Worm (Caenorhabditis elegans) whole organism, L3 larva: ENCODE measurements around the gene K01A11.3.

ENCODE experiments used
- R02D3.7 ChIP-seq: fragments of 150-350 bp; optimal IDR thresholded peaks from 2 replicates; lab custom pipeline; 2014; ENCODE audit warnings: missing biosample characterization, missing genetic modification characterization
- ZK546.5 ChIP-seq: sonication (generic microtip); optimal IDR thresholded peaks from 2 replicates; lab custom pipeline; 2017; ENCODE audit warnings: missing biosample characterization, missing genetic modification characterization
- aly-2 ChIP-seq: fragments of 150-350 bp; optimal IDR thresholded peaks from 2 replicates; lab custom pipeline; 2014; ENCODE audit warnings: missing biosample characterization, missing genetic modification characterization
- ama-1 ChIP-seq: fragments of 150-350 bp; optimal IDR thresholded peaks from 2 replicates; lab custom pipeline; 2018
- ceh-16 ChIP-seq: sonication (generic microtip); optimal IDR thresholded peaks from 2 replicates; lab custom pipeline; 2017; ENCODE audit warnings: missing biosample characterization, missing genetic modification characterization
- ceh-28 ChIP-seq: fragments of 150-350 bp; optimal IDR thresholded peaks from 2 replicates; lab custom pipeline; 2014; ENCODE audit warnings: missing biosample characterization, missing genetic modification reagents, missing genetic modification characterization
- ceh-9 ChIP-seq: sonication (generic microtip); optimal IDR thresholded peaks from 2 replicates; lab custom pipeline; 2018; ENCODE audit warnings: missing biosample characterization, missing genetic modification characterization
- egl-27 ChIP-seq: sonication (generic microtip); optimal IDR thresholded peaks from 4 replicates; lab custom pipeline; 2017; ENCODE audit warnings: missing biosample characterization, missing genetic modification reagents, missing genetic modification characterization
- elt-1 ChIP-seq: fragments of 150-350 bp; optimal IDR thresholded peaks from 2 replicates; lab custom pipeline; 2014; ENCODE audit warnings: missing biosample characterization, missing genetic modification characterization
- elt-2 ChIP-seq: sonication (generic microtip); optimal IDR thresholded peaks from 2 replicates; lab custom pipeline; 2016; ENCODE audit warnings: missing genetic modification reagents, mild to moderate bottlenecking, missing genetic modification characterization, missing compliant biosample characterization
- elt-3 ChIP-seq, 3 experiments: fragments of 150-350 bp in 1 of 3; sonication (generic microtip) in 2 of 3; optimal IDR thresholded peaks; 2 replicates in 2 of 3; 4 replicates in 1 of 3; lab custom pipeline; 2014 to 2017; ENCODE audit warnings: missing biosample characterization in 3 of 3, missing genetic modification characterization in 3 of 3
- eor-1 ChIP-seq, 2 experiments: fragments of 150-350 bp; optimal IDR thresholded peaks; 2 replicates each; lab custom pipeline; 2014 to 2018; ENCODE audit warnings: missing biosample characterization in 2 of 2, missing genetic modification characterization in 2 of 2
- fkh-10 ChIP-seq: sonication (generic microtip); optimal IDR thresholded peaks from 2 replicates; lab custom pipeline; 2017; ENCODE audit warnings: missing biosample characterization, missing genetic modification reagents, missing genetic modification characterization
- fkh-2 ChIP-seq: fragments of 150-350 bp; optimal IDR thresholded peaks from 2 replicates; lab custom pipeline; 2014; ENCODE audit warnings: missing biosample characterization, missing genetic modification reagents, missing genetic modification characterization
- fos-1 ChIP-seq: fragments of 150-350 bp; optimal IDR thresholded peaks from 2 replicates; lab custom pipeline; 2014; ENCODE audit warnings: missing biosample characterization, missing genetic modification characterization
- hmg-11 ChIP-seq: sonication (generic microtip); optimal IDR thresholded peaks from 2 replicates; lab custom pipeline; 2016; ENCODE audit warnings: missing genetic modification characterization, missing compliant biosample characterization
- jun-1 ChIP-seq: fragments of 150-350 bp; optimal IDR thresholded peaks from 2 replicates; lab custom pipeline; 2014; ENCODE audit warnings: missing biosample characterization, missing genetic modification reagents, missing genetic modification characterization
- lin-15B ChIP-seq: fragments of 150-350 bp; optimal IDR thresholded peaks from 2 replicates; lab custom pipeline; 2014; ENCODE audit warnings: missing biosample characterization, missing genetic modification characterization
- lin-39 ChIP-seq: fragments of 150-350 bp; optimal IDR thresholded peaks from 2 replicates; lab custom pipeline; 2018; ENCODE audit warnings: missing biosample characterization, missing genetic modification reagents, missing genetic modification characterization
- lsy-12 ChIP-seq: sonication (generic microtip); optimal IDR thresholded peaks from 2 replicates; lab custom pipeline; 2016; ENCODE audit warnings: mild to moderate bottlenecking, missing genetic modification characterization, missing compliant biosample characterization
- mdl-1 ChIP-seq: fragments of 150-350 bp; optimal IDR thresholded peaks from 2 replicates; lab custom pipeline; 2014; ENCODE audit warnings: missing biosample characterization, missing genetic modification characterization
- nfya-1 ChIP-seq: sonication (generic microtip); optimal IDR thresholded peaks from 2 replicates; lab custom pipeline; 2017; ENCODE audit warnings: missing genetic modification characterization, mild to moderate bottlenecking, missing compliant biosample characterization, antibody characterized with exemption, moderate library complexity; ENCODE audit not compliant: insufficient read depth
- nhr-12 ChIP-seq: fragments of 150-350 bp; optimal IDR thresholded peaks from 2 replicates; lab custom pipeline; 2014; ENCODE audit warnings: missing biosample characterization, missing genetic modification characterization
- nhr-23 ChIP-seq: fragments of 150-350 bp; optimal IDR thresholded peaks from 2 replicates; lab custom pipeline; 2014; ENCODE audit warnings: missing biosample characterization, missing genetic modification reagents, missing genetic modification characterization
- nhr-237 ChIP-seq: fragments of 150-350 bp; optimal IDR thresholded peaks from 2 replicates; lab custom pipeline; 2014; ENCODE audit warnings: missing biosample characterization, missing genetic modification characterization
- nhr-25 ChIP-seq: sonication (generic microtip); optimal IDR thresholded peaks from 2 replicates; lab custom pipeline; 2017; ENCODE audit warnings: missing biosample characterization, missing genetic modification characterization
- nhr-28 ChIP-seq: fragments of 150-350 bp; optimal IDR thresholded peaks from 2 replicates; lab custom pipeline; 2014; ENCODE audit warnings: missing biosample characterization, missing genetic modification characterization
- nhr-43 ChIP-seq: sonication (generic microtip); optimal IDR thresholded peaks from 2 replicates; lab custom pipeline; 2016; ENCODE audit warnings: mild to moderate bottlenecking, missing genetic modification characterization, missing compliant biosample characterization; ENCODE audit not compliant: poor library complexity, severe bottlenecking
- nhr-67 ChIP-seq: fragments of 150-350 bp; optimal IDR thresholded peaks from 2 replicates; lab custom pipeline; 2014; ENCODE audit warnings: missing biosample characterization, missing genetic modification characterization
- nhr-77 ChIP-seq: fragments of 150-350 bp; optimal IDR thresholded peaks from 2 replicates; lab custom pipeline; 2014; ENCODE audit warnings: missing biosample characterization, missing genetic modification characterization
- pha-4 ChIP-seq: fragments of 150-350 bp; optimal IDR thresholded peaks from 2 replicates; lab custom pipeline; 2014; ENCODE audit warnings: missing biosample characterization, missing genetic modification reagents, missing genetic modification characterization
- pqm-1 ChIP-seq: fragments of 150-350 bp; optimal IDR thresholded peaks from 2 replicates; lab custom pipeline; 2017; ENCODE audit warnings: missing biosample characterization, missing genetic modification characterization, inconsistent platforms
- snpc-4 ChIP-seq: fragments of 150-350 bp; optimal IDR thresholded peaks from 2 replicates; lab custom pipeline; 2014; ENCODE audit warnings: missing biosample characterization, missing genetic modification characterization
- tbx-2 ChIP-seq: sonication (generic microtip); optimal IDR thresholded peaks from 2 replicates; lab custom pipeline; 2016; ENCODE audit warnings: mild to moderate bottlenecking, missing genetic modification characterization, missing compliant biosample characterization
- unc-39 ChIP-seq: sonication (generic microtip); optimal IDR thresholded peaks from 4 replicates; lab custom pipeline; 2017; ENCODE audit warnings: missing biosample characterization, missing genetic modification characterization
- unc-62 ChIP-seq: fragments of 150-350 bp; sonication (generic microtip); optimal IDR thresholded peaks from 4 replicates; lab custom pipeline; 2014; ENCODE audit warnings: missing biosample characterization, missing genetic modification reagents, missing genetic modification characterization
- ztf-11 ChIP-seq: fragments of 150-350 bp; optimal IDR thresholded peaks from 2 replicates; lab custom pipeline; 2014; ENCODE audit warnings: missing biosample characterization, missing genetic modification characterization
- ztf-4 ChIP-seq: fragments of 150-350 bp; optimal IDR thresholded peaks from 2 replicates; lab custom pipeline; 2014; ENCODE audit warnings: missing biosample characterization, missing genetic modification characterization

The K01A11.3 gene

DNA sequence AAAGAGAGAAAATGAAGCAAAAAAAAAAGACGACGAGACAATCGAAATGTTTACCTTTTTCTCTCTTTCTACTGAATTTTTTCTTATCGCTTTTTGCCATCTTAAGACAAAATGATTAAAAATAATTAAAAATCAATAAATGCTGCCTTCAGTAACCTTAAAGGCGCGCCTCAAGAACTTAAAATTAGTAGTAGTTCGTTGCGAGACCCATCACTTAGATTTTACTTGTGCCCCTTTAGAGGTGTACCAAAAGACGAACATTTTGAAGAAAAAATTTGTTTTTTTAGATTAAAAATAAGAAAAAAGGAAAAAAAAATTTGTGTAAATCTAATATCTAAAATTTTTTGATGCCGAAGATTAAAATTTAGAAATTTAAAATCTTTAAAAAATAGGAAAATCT, 18.6 kb upstream of the K01A11.3 start:
- peak; percentile 5 for TF ChIP-seq elt-2 (tag; lab: Kevin White, UChicago)
- TF ChIP-seq lin-39 (tag; lab: Kevin White, UChicago), result no peak

- TF ChIP-seq ztf-11 (tag; lab: Kevin White, UChicago) (no peak), nhr-23 (tag; lab: Kevin White, UChicago) (peak; percentile 58), ceh-28 (tag; lab: Kevin White, UChicago) (peak; percentile 14)
Measured at ce11 chrIII:3470433-3470832, 18.0 kb upstream of the K01A11.3 start.

DNA sequence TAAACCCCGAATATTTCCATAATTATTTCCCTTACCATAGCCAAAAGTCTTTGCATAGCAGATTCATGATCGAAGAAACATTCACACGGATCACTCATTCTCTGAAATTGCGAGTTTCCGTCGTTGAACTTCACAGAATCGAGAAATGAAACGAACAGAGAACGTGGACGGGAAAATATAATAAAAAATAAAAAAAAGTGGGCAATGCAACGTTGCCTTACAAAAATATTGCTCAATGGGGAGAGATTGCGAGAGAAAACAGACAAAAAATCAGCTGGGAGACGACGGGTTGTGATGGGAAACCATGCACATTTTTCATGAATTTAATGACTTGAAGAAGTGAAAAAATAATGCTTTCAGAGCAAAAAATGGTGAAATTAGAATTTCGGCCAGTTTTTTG, 17.2 kb upstream of the K01A11.3 start, which contains the start of gene smim-14:
smim-14 (minus strand) TSS at position 101 of the 400 bp plus-strand sequence.
- TF ChIP-seq hmg-11 (tag; lab: Kevin White, UChicago) (peak; percentile 9), R02D3.7 (tag; lab: Kevin White, UChicago) (no peak), ama-1 (lab: Kevin White, UChicago) (peak; percentile 2), mdl-1 (tag; lab: Kevin White, UChicago) (no peak)

ce11 chrIII:3468384-3468783, 16.0 kb upstream of the K01A11.3 start:
- TF ChIP-seq nhr-25 (tag; lab: Kevin White, UChicago) (no peak), lin-15B (tag; lab: Kevin White, UChicago) (peak; percentile 7), ceh-16 (tag; lab: Kevin White, UChicago) (no peak), R02D3.7 (tag; lab: Kevin White, UChicago) (no peak), elt-3 (tag; optimal IDR thresholded peaks at IDR 0.05; lab: Kevin White, UChicago) (no peak), elt-2 (tag; lab: Kevin White, UChicago) (peak; percentile 52)

DNA sequence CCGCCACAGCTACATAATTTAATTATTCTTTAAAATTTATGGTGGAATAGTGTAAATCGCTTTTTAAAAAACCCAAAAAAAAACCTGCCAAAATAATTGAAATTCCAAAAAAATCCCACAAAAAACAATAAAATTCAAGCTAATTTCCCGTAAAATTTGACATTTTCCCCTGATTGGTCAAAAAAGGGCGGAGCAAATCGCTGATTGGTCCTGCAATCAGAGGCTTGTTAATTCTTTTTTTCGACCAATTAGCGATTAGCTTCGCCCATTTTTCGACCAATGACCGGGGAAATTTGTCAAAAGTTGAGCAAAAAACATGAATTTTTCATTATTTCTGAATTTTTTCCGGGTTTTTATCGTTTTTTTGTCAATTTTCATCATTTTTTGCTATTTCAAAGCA, 14.6 kb upstream of the K01A11.3 start:
- TF ChIP-seq nfya-1 (tag; lab: Kevin White, UChicago), result peak; percentile 93
- no peak for TF ChIP-seq ztf-4 (tag; lab: Kevin White, UChicago)

DNA sequence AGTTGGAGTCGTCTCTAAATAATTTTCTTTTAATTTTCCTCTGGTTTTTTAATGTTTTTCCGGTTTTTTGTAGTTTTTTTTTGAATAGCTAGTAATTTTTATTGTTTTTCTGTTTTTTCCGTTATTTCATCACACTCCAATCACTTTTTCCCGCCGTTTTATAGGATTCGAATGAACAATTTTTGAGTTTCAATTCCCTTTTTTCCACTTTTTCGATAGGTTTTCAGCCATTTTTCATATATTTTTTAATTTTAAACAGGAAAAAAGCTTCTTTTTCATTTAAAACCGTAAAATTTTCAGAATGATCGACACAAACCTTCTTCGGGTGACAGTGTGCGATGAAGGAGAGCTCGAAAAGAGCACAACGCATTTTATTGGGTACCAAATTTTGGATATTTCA, 9.0 kb upstream of the K01A11.3 start, which contains the start of gene pph-6:
pph-6 (plus strand) TSS at position 301 of the 400 bp plus-strand sequence.
- TF ChIP-seq nhr-28 (tag; lab: Kevin White, UChicago), result no peak
- no peak for TF ChIP-seq lin-39 (tag; lab: Kevin White, UChicago)
- no peak for TF ChIP-seq nhr-77 (tag; lab: Kevin White, UChicago)
- no peak for TF ChIP-seq nhr-67 (tag; lab: Kevin White, UChicago)
- no peak for TF ChIP-seq nfya-1 (tag; lab: Kevin White, UChicago)
- TF ChIP-seq fkh-10 (GFP tag; lab: Kevin White, UChicago), result no peak
- TF ChIP-seq nhr-43 (tag; lab: Kevin White, UChicago), result no peak
- no peak for TF ChIP-seq jun-1
- TF ChIP-seq ceh-16 (tag; lab: Kevin White, UChicago), result no peak
- no peak for TF ChIP-seq unc-62 (GFP tag; lab: Kevin White, UChicago)
- no peak for TF ChIP-seq pha-4
- TF ChIP-seq lin-15B (tag; lab: Kevin White, UChicago), result no peak
- no peak for TF ChIP-seq ZK546.5 (tag; lab: Kevin White, UChicago)

ce11 chrIII:3460061-3460460, 7.6 kb upstream of the K01A11.3 start, which contains the start of gene C34C12.8:
Gene C34C12.8 (plus strand): TSS chrIII:3460406.
- TF ChIP-seq ceh-9 (tag; lab: Kevin White, UChicago), result no peak
- no peak for TF ChIP-seq nhr-237
- peak; percentile 94 for TF ChIP-seq nhr-25 (tag; lab: Kevin White, UChicago)
- TF ChIP-seq pha-4, result peak; percentile 95
- TF ChIP-seq ceh-16 (tag; lab: Kevin White, UChicago), result no peak
- TF ChIP-seq snpc-4 (tag; lab: Kevin White, UChicago), result peak; percentile 86
- TF ChIP-seq elt-1 (tag; lab: Kevin White, UChicago), result peak; percentile 31
- peak; percentile 95 for TF ChIP-seq nfya-1 (tag; lab: Kevin White, UChicago)
- TF ChIP-seq unc-62 (GFP tag; lab: Kevin White, UChicago), result peak; percentile 6
- TF ChIP-seq lsy-12 (tag; lab: Kevin White, UChicago), result peak; percentile 91
- no peak for TF ChIP-seq nhr-67 (tag; lab: Kevin White, UChicago)
- peak; percentile 20 for TF ChIP-seq ZK546.5 (tag; lab: Kevin White, UChicago)
- TF ChIP-seq fkh-2 (tag; lab: Kevin White, UChicago), result no peak
- no peak for TF ChIP-seq aly-2 (tag; lab: Kevin White, UChicago)
- TF ChIP-seq elt-2 (tag; lab: Kevin White, UChicago), result peak; percentile 66
- TF ChIP-seq mdl-1 (tag; lab: Kevin White, UChicago), result no peak
- peak; percentile 53 for TF ChIP-seq egl-27
- no peak for TF ChIP-seq fos-1 (tag; lab: Kevin White, UChicago)
- peak in 1 of 2 experiments; percentile 30 for TF ChIP-seq eor-1 (tag; optimal IDR thresholded peaks at IDR 0.05; lab: Kevin White, UChicago)
- TF ChIP-seq nhr-12 (tag; lab: Kevin White, UChicago), result no peak
- peak; percentile 80 for TF ChIP-seq lin-39 (tag; lab: Kevin White, UChicago)
- TF ChIP-seq R02D3.7 (tag; lab: Kevin White, UChicago), result peak; percentile 89
- peak; percentile 94 for TF ChIP-seq nhr-43 (tag; lab: Kevin White, UChicago)
- peak; percentile 93 for TF ChIP-seq tbx-2
- peak; percentile 62 for TF ChIP-seq ama-1 (lab: Kevin White, UChicago)
- no peak for TF ChIP-seq elt-3 (tag; optimal IDR thresholded peaks at IDR 0.05; lab: Kevin White, UChicago)
- peak; percentile 1 for TF ChIP-seq pqm-1 (tag; lab: Kevin White, UChicago)
- no peak for TF ChIP-seq unc-39 (tag; lab: Kevin White, UChicago)
